Worm (Caenorhabditis elegans) whole organism, early embryonic: ENCODE data around the gene ddn-2.

Experiments
- ama-1 ChIP-seq: fragments of 150-350 bp; optimal IDR thresholded peaks from 2 replicates; lab custom pipeline; 2014
- scrt-1 ChIP-seq: fragments of 200-800 bp; sonication (Bioruptor generic); IDR thresholded peaks from 2 replicates; pipeline ENCODE4 v1.3.6; 2022; ENCODE audit warnings: missing genetic modification characterization, missing compliant biosample characterization

DNA sequence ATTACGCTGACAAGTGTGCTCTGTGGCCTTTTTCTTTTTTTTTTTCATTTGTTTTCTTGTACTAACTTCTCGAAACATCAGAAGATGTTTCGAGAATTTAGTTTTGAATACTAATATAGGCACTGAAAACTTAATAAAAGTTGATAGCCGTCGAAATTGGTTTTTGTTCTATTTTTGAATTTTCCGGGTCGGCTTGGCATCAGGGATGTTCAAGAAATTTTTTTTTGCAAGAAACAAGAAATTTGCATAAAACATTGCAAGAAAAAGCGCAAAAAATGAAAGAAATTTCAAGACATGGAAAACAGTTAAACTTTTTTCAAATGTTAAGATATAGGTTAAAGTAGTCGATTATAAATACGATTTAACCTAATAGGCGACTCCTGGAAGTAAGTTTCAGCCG is 14.3 kb downstream of the ddn-2 start:
- TF ChIP-seq scrt-1 (GFP tag; lab: Robert Waterston, UW) (no peak), ama-1 (lab: Kevin White, UChicago) (no peak)
